Fruit fly (Drosophila melanogaster) whole organism, prepupa: ENCODE measurements around the gene CG43402.

Source experiments
- CG10631 ChIP-seq: fragments of 200-800 bp; sonication (Bioruptor generic); optimal IDR thresholded peaks from 2 replicates; lab custom pipeline; 2016; ENCODE audit warnings: missing biosample characterization, missing genetic modification characterization
- CG10669 ChIP-seq: fragments of 200-800 bp; sonication (Bioruptor generic); optimal IDR thresholded peaks from 3 replicates; lab custom pipeline; 2018; ENCODE audit warnings: missing biosample characterization, mild to moderate bottlenecking, missing genetic modification characterization, moderate library complexity
- CG11294 ChIP-seq: fragments of 200-800 bp; sonication (Bioruptor generic); IDR thresholded peaks from 2 replicates; pipeline ENCODE4 v1.3.6; 2022; ENCODE audit warnings: missing biosample characterization, missing genetic modification characterization
- CG11762 ChIP-seq: fragments of 200-800 bp; sonication (Bioruptor generic); optimal IDR thresholded peaks from 3 replicates; lab custom pipeline; 2016; ENCODE audit warnings: missing biosample characterization, missing genetic modification characterization; ENCODE audit not compliant: insufficient read depth
- CG11902 ChIP-seq: fragments of 200-800 bp; sonication (Bioruptor generic); optimal IDR thresholded peaks from 3 replicates; lab custom pipeline; 2016; ENCODE audit warnings: missing biosample characterization, missing genetic modification characterization
- CG15336 ChIP-seq: fragments of 200-800 bp; sonication (Bioruptor generic); IDR thresholded peaks from 2 replicates; pipeline ENCODE4 v1.3.6; 2022; ENCODE audit warnings: missing biosample characterization, missing genetic modification characterization
- CG1621 ChIP-seq: fragments of 200-800 bp; sonication (Bioruptor generic); optimal IDR thresholded peaks from 3 replicates; lab custom pipeline; 2018; ENCODE audit warnings: missing biosample characterization, mild to moderate bottlenecking, missing genetic modification characterization
- CG16779 ChIP-seq: fragments of 200-800 bp; sonication (Bioruptor generic); optimal IDR thresholded peaks from 3 replicates; lab custom pipeline; 2017; ENCODE audit warnings: missing biosample characterization, mild to moderate bottlenecking, missing genetic modification characterization
- CG31627 ChIP-seq: fragments of 200-800 bp; sonication (Bioruptor generic); optimal IDR thresholded peaks from 3 replicates; lab custom pipeline; 2016; ENCODE audit warnings: missing biosample characterization, missing genetic modification characterization
- CG32006 ChIP-seq: fragments of 200-800 bp; sonication (Bioruptor generic); optimal IDR thresholded peaks from 3 replicates; lab custom pipeline; 2017; ENCODE audit warnings: missing biosample characterization, mild to moderate bottlenecking, missing genetic modification characterization
- CG34406 ChIP-seq: fragments of 200-800 bp; sonication (Bioruptor generic); optimal IDR thresholded peaks from 3 replicates; lab custom pipeline; 2016; ENCODE audit warnings: missing biosample characterization, missing genetic modification characterization
- CG3919 ChIP-seq: fragments of 200-800 bp; sonication (Bioruptor generic); optimal IDR thresholded peaks from 3 replicates; lab custom pipeline; 2016; ENCODE audit warnings: missing biosample characterization, missing genetic modification characterization
- CG4318 ChIP-seq: fragments of 200-800 bp; sonication (Bioruptor generic); optimal IDR thresholded peaks from 3 replicates; lab custom pipeline; 2017; ENCODE audit warnings: missing biosample characterization, mild to moderate bottlenecking, missing genetic modification characterization
- CG6163 ChIP-seq: fragments of 200-800 bp; sonication (Bioruptor generic); IDR thresholded peaks from 3 replicates; pipeline ENCODE4 v1.3.6; 2022; ENCODE audit warnings: missing biosample characterization, missing genetic modification characterization
- CG6276 ChIP-seq: fragments of 200-800 bp; sonication (Bioruptor generic); optimal IDR thresholded peaks from 2 replicates; lab custom pipeline; 2017; ENCODE audit warnings: missing biosample characterization, mild to moderate bottlenecking, missing genetic modification characterization
- CG6792 ChIP-seq: fragments of 200-800 bp; sonication (Bioruptor generic); optimal IDR thresholded peaks from 3 replicates; lab custom pipeline; 2016; ENCODE audit warnings: missing biosample characterization, missing genetic modification characterization
- CG7368 ChIP-seq: fragments of 200-800 bp; sonication (Bioruptor generic); optimal IDR thresholded peaks from 3 replicates; lab custom pipeline; 2016; ENCODE audit warnings: missing biosample characterization, missing genetic modification characterization
- CG8119 ChIP-seq: fragments of 200-800 bp; sonication (Bioruptor generic); IDR thresholded peaks from 3 replicates; pipeline ENCODE4 v1.3.6; 2022; ENCODE audit warnings: missing biosample characterization, missing genetic modification characterization
- CG8319 ChIP-seq: fragments of 200-800 bp; sonication (Bioruptor generic); optimal IDR thresholded peaks from 3 replicates; lab custom pipeline; 2016; ENCODE audit warnings: missing biosample characterization, missing genetic modification characterization
- CG9139 ChIP-seq: fragments of 200-800 bp; sonication (Bioruptor generic); optimal IDR thresholded peaks from 3 replicates; lab custom pipeline; 2017; ENCODE audit warnings: missing biosample characterization, mild to moderate bottlenecking, missing genetic modification characterization
- Eip78C ChIP-seq: fragments of 200-800 bp; sonication (Bioruptor generic); peaks from one replicate; lab custom pipeline; 2016; ENCODE audit warnings: missing biosample characterization, missing genetic modification characterization
- Ets96B ChIP-seq: fragments of 200-800 bp; optimal IDR thresholded peaks from 2 replicates; lab custom pipeline; 2019; ENCODE audit warnings: missing biosample characterization, mild to moderate bottlenecking, missing genetic modification characterization, moderate library complexity
- Gug ChIP-seq: fragments of 200-800 bp; sonication (Bioruptor generic); IDR thresholded peaks from 2 replicates; pipeline ENCODE4 v1.3.6; 2022; ENCODE audit warnings: missing biosample characterization, missing genetic modification characterization
- Hr38 ChIP-seq: sonication (Bioruptor generic); optimal IDR thresholded peaks from 2 replicates; lab custom pipeline; 2016; ENCODE audit warnings: missing biosample characterization, missing genetic modification characterization
- Hr4 ChIP-seq: fragments of 200-800 bp; sonication (Bioruptor generic); optimal IDR thresholded peaks from 3 replicates; lab custom pipeline; 2016; ENCODE audit warnings: missing biosample characterization, missing genetic modification characterization
- Lpt ChIP-seq: fragments of 200-800 bp; sonication (Bioruptor generic); optimal IDR thresholded peaks from 3 replicates; lab custom pipeline; 2016; ENCODE audit warnings: missing biosample characterization, missing genetic modification characterization
- OdsH ChIP-seq: fragments of 200-800 bp; sonication (Bioruptor generic); optimal IDR thresholded peaks from 3 replicates; lab custom pipeline; 2016; ENCODE audit warnings: missing biosample characterization, missing genetic modification characterization
- Smox ChIP-seq: fragments of 200-800 bp; sonication (Bioruptor generic); optimal IDR thresholded peaks from 3 replicates; lab custom pipeline; 2016; ENCODE audit warnings: missing biosample characterization, missing genetic modification characterization
- Sox102F ChIP-seq: fragments of 200-800 bp; sonication (Bioruptor generic); optimal IDR thresholded peaks from 2 replicates; lab custom pipeline; 2016; ENCODE audit warnings: missing biosample characterization, mild to moderate bottlenecking, missing genetic modification characterization
- Sox14 ChIP-seq: fragments of 200-800 bp; sonication (Bioruptor generic); optimal IDR thresholded peaks from 3 replicates; lab custom pipeline; 2016; ENCODE audit warnings: missing biosample characterization, missing genetic modification characterization
- Sox15 ChIP-seq: fragments of 200-800 bp; sonication (Bioruptor generic); optimal IDR thresholded peaks from 3 replicates; lab custom pipeline; 2016; ENCODE audit warnings: missing biosample characterization, missing genetic modification characterization
- achi ChIP-seq: fragments of 200-800 bp; sonication (Bioruptor generic); optimal IDR thresholded peaks from 3 replicates; lab custom pipeline; 2016; ENCODE audit warnings: missing biosample characterization, missing genetic modification characterization
- acj6 ChIP-seq: fragments of 200-800 bp; sonication (Bioruptor generic); optimal IDR thresholded peaks from 3 replicates; lab custom pipeline; 2016; ENCODE audit warnings: missing biosample characterization, missing genetic modification characterization
- cyc ChIP-seq: fragments of 200-800 bp; sonication (Bioruptor generic); optimal IDR thresholded peaks from 3 replicates; lab custom pipeline; 2016; ENCODE audit warnings: missing biosample characterization, missing genetic modification characterization
- dsx ChIP-seq: fragments of 200-800 bp; optimal IDR thresholded peaks from 3 replicates; lab custom pipeline; 2019; ENCODE audit warnings: missing biosample characterization, mild to moderate bottlenecking, missing genetic modification characterization, moderate library complexity; ENCODE audit not compliant: poor library complexity, severe bottlenecking
- esn ChIP-seq: fragments of 200-800 bp; sonication (Bioruptor generic); optimal IDR thresholded peaks from 2 replicates; lab custom pipeline; 2016; ENCODE audit warnings: missing biosample characterization, mild to moderate bottlenecking, missing genetic modification characterization, moderate library complexity
- fd59A ChIP-seq: fragments of 200-800 bp; sonication (Bioruptor generic); optimal IDR thresholded peaks from 2 replicates; lab custom pipeline; 2017; ENCODE audit warnings: missing biosample characterization, mild to moderate bottlenecking, missing genetic modification characterization, missing genetic modification reagents
- fd85E ChIP-seq: fragments of 200-800 bp; sonication (Bioruptor generic); optimal IDR thresholded peaks from 3 replicates; lab custom pipeline; 2016; ENCODE audit warnings: missing biosample characterization, missing genetic modification characterization
- fkh ChIP-seq: fragments of 200-800 bp; sonication (Bioruptor generic); optimal IDR thresholded peaks from 3 replicates; lab custom pipeline; 2017; ENCODE audit warnings: missing biosample characterization, mild to moderate bottlenecking, missing genetic modification characterization, moderate library complexity
- net ChIP-seq: fragments of 200-800 bp; sonication (Bioruptor generic); optimal IDR thresholded peaks from 3 replicates; lab custom pipeline; 2016; ENCODE audit warnings: missing biosample characterization, missing genetic modification characterization
- pdm3 ChIP-seq: fragments of 200-800 bp; sonication (Bioruptor generic); optimal IDR thresholded peaks from 3 replicates; lab custom pipeline; 2016; ENCODE audit warnings: missing biosample characterization, missing genetic modification characterization
- salr ChIP-seq, 2 experiments: fragments of 200-800 bp; sonication (Bioruptor generic); optimal IDR thresholded peaks; 3 replicates each; lab custom pipeline; 2016 to 2018; ENCODE audit warnings: missing biosample characterization in 2 of 2, missing genetic modification characterization in 2 of 2, mild to moderate bottlenecking in 1 of 2
- spab ChIP-seq: fragments of 200-800 bp; sonication (Bioruptor generic); optimal IDR thresholded peaks from 2 replicates; lab custom pipeline; 2017; ENCODE audit warnings: missing biosample characterization, mild to moderate bottlenecking, missing genetic modification characterization, missing genetic modification reagents
- ss ChIP-seq, 2 experiments: fragments of 200-800 bp; sonication (Bioruptor generic); optimal IDR thresholded peaks; 2 replicates in 1 of 2; 3 replicates in 1 of 2; lab custom pipeline; 2017 to 2018; ENCODE audit warnings: mild to moderate bottlenecking in 2 of 2, missing biosample characterization in 2 of 2, missing genetic modification characterization in 2 of 2, moderate library complexity in 1 of 2
- svp ChIP-seq: fragments of 200-800 bp; sonication (Bioruptor generic); peaks from one replicate; lab custom pipeline; 2016; ENCODE audit warnings: missing biosample characterization, missing genetic modification characterization
- topi ChIP-seq: fragments of 200-800 bp; sonication (Bioruptor generic); optimal IDR thresholded peaks from 3 replicates; lab custom pipeline; 2016; ENCODE audit warnings: missing biosample characterization, missing genetic modification characterization

CG43402 gene

DNA sequence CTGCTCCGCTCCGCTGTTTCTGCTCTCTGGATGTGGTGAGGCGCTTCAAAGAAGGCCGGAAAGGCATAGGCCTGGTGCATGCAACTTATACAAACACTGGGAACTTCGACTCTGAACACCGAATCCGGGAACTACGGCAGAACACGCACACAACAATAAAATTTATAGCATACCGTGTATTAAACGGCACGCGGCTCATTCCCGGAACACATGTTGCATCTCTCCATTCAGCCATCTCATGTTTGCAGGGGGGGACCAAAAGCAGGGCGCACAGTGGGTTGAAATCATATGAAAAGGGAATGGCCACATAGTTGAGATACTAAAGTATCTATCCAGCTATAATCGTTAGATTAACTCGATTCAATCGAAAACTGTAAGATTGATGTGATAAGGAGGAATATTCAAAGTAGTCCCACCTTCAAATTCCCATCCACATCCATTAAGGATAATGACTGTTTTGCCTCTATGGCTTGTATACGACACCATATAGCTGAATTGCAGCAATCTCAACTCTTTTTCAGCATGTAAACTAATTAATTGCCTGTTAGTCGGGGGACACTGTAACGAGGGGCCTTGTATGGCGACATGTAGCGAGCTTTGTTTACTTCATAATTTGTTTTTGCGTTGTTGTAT, 2.5 kb upstream of the CG43402 start (continued):
- TF ChIP-seq Sox15 (GFP tag; lab: Kevin White, UChicago) (peak; percentile 78), fd85E (GFP tag; lab: Kevin White, UChicago) (no peak), CG16779 (tag; lab: Kevin White, UChicago) (peak; percentile 2), CG6276 (peak; percentile 50), CG6163 (GFP tag; lab: Robert Waterston, UW) (no peak), CG11902 (GFP tag; lab: Kevin White, UChicago) (peak; percentile 61), spab (peak; percentile 78), acj6 (GFP tag; lab: Kevin White, UChicago) (peak; percentile 78), topi (peak; percentile 75), CG32006 (GFP tag; lab: Kevin White, UChicago) (peak; percentile 78), CG11762 (GFP tag; lab: Kevin White, UChicago) (peak; percentile 76), CG34406 (GFP tag; lab: Kevin White, UChicago) (peak; percentile 76), Sox102F (peak; percentile 69), esn (GFP tag; lab: Kevin White, UChicago) (peak; percentile 73), CG1621 (tag; lab: Kevin White, UChicago) (peak; percentile 72), pdm3 (GFP tag; lab: Kevin White, UChicago) (peak; percentile 83), CG9139 (GFP tag; lab: Kevin White, UChicago) (peak; percentile 52), CG11294 (no peak), Eip78C (peak; percentile 96), fkh (GFP tag; lab: Kevin White, UChicago) (peak; percentile 42), Sox14 (GFP tag; lab: Kevin White, UChicago) (peak; percentile 85), achi (GFP tag; lab: Kevin White, UChicago) (peak; percentile 81), CG31627 (GFP tag; lab: Kevin White, UChicago) (peak; percentile 70), net (GFP tag; lab: Kevin White, UChicago) (peak; percentile 66), CG4318 (GFP tag; lab: Kevin White, UChicago) (peak; percentile 57), CG7368 (GFP tag; lab: Kevin White, UChicago) (peak; percentile 71), ss (GFP tag; optimal IDR thresholded peaks at IDR 0.05; lab: Kevin White, UChicago) (peak; percentile 60 to 79), CG10631 (GFP tag; lab: Kevin White, UChicago) (peak; percentile 82), CG8319 (GFP tag; lab: Kevin White, UChicago) (peak; percentile 72), dsx (GFP tag; lab: Kevin White, UChicago) (peak; percentile 72), svp (GFP tag; lab: Kevin White, UChicago) (peak; percentile 86), CG10669 (GFP tag; lab: Kevin White, UChicago) (peak; percentile 77), Hr38 (no peak), OdsH (peak; percentile 77), CG15336 (GFP tag; lab: Robert Waterston, UW) (peak; percentile 54)

DNA sequence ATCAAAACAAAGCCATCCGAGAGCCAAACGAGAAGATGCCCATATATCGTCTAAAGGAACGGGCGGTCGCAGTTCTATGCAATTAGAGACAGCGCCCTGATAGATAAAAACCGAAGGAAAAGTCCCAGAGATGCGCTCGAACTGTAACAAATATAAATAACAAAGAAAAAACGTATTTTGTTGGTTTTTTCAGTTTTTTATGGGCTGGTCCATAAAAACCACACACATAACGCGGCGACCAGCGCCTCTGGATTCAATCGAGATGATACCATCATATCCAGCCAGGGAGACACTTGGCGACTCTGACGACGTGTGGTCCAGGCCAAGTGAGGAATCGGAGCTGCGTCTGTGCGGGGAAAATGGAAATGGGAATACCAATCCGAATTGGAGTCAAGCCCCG, 1.1 kb downstream of the CG43402 start:
- TF ChIP-seq achi (GFP tag; lab: Kevin White, UChicago) (no peak), fkh (GFP tag; lab: Kevin White, UChicago) (no peak), Hr38 (no peak), CG6792 (GFP tag; lab: Kevin White, UChicago) (no peak), Smox (GFP tag; lab: Kevin White, UChicago) (no peak), spab (no peak), CG11762 (GFP tag; lab: Kevin White, UChicago) (no peak), CG11294 (no peak), CG6276 (no peak)
- TF ChIP-seq, all 60 proteins: peak for 0

DNA sequence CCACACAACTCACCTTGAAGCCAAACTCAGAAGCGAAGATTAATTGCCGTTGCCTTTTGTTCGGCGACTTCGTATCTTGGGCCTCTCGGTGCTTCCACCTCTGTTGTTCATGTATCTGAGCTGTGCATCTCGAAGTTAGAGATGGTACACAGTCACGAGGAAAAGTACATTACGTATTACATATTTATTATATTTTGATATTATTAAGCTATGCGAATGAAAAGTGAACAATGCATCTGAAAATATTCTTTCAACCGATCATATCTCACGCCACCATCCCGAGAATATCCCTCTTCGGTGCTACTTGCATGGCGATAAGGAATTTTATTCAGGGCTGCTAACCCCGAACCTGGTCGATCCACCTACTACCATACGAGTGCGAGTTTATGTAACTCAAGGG, 2.6 kb downstream of the CG43402 start:
- TF ChIP-seq salr (GFP tag; optimal IDR thresholded peaks at IDR 0.05; lab: Kevin White, UChicago) (no peak), CG8119 (GFP tag; lab: Robert Waterston, UW) (0 out of 3 replicates have a peak, but pooled peaks have one; percentile 25), Lpt (GFP tag; lab: Kevin White, UChicago) (no peak), CG6163 (GFP tag; lab: Robert Waterston, UW) (peak; percentile 69; the same call in 2 of the 3 replicates), cyc (GFP tag; lab: Kevin White, UChicago) (peak; percentile 72), CG3919 (GFP tag; lab: Kevin White, UChicago) (peak; percentile 80), CG15336 (GFP tag; lab: Robert Waterston, UW) (0 out of 2 replicates have a peak, but pooled peaks have one; percentile 35), Hr4 (GFP tag; lab: Kevin White, UChicago) (peak; percentile 11), Gug (no peak), CG11902 (GFP tag; lab: Kevin White, UChicago) (peak; percentile 53), CG10631 (GFP tag; lab: Kevin White, UChicago) (peak; percentile 71), fd59A (GFP tag; lab: Kevin White, UChicago) (peak; percentile 59), CG16779 (tag; lab: Kevin White, UChicago) (peak; percentile 15), Ets96B (peak; percentile 74), svp (GFP tag; lab: Kevin White, UChicago) (peak; percentile 96), fkh (GFP tag; lab: Kevin White, UChicago) (no peak), pdm3 (GFP tag; lab: Kevin White, UChicago) (peak; percentile 44), Sox15 (GFP tag; lab: Kevin White, UChicago) (peak; percentile 45), CG11762 (GFP tag; lab: Kevin White, UChicago) (no peak)
